Worm (Caenorhabditis elegans): Measurements from ENCODE around the gene M163.9.

DNA sequence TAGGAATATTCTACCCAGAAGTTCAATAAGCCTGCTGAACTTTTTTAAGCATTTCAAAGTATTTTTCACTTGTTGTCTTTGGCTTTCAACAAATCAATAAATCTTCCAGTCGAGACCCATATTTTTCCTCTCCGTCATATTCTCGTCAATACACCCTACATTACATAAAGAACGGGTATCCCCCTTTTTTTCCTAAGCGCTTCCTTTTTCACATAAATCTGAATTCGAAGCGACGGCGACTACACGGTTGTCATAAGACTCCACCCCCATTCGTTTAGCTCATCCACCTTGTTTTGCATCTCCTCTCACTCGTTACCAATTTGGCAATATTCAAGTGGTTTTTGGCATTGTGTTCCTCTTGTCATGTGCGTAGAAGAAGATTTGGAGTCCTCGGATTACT is at the start of gene M163.9:
- TF ChIP-seq ref-1 (GFP tag; conservative IDR thresholded peaks at IDR 0.05) (no peak), cog-1 (tag; optimal IDR thresholded peaks at IDR 0.05) (no peak), T22C8.4 (GFP tag; IDR thresholded peaks at IDR 0.05) (no peak), ztf-23 (GFP tag; IDR thresholded peaks at IDR 0.05) (no peak)
